Worm (Caenorhabditis elegans) whole organism, young adult: ENCODE results near the gene clec-3.
A peak's percentile ranks its signal among the peaks of the same experiment; 100 is the strongest.

Experiments used
- B0019.2 ChIP-seq: fragments of 200-800 bp; sonication (Bioruptor generic); conservative IDR thresholded peaks from 2 replicates; pipeline ENCODE4 v1.3.6; 2022; ENCODE audit warnings: missing genetic modification reagents, missing genetic modification characterization, missing compliant biosample characterization
- B0261.1 ChIP-seq: sonication (generic microtip); optimal IDR thresholded peaks from 2 replicates; lab custom pipeline; 2016; ENCODE audit warnings: mild to moderate bottlenecking, missing genetic modification characterization, moderate library complexity, missing compliant biosample characterization
- B0336.3 ChIP-seq: fragments of 200-800 bp; sonication (Bioruptor generic); IDR thresholded peaks from 2 replicates; pipeline ENCODE4 v1.3.6; 2022; ENCODE audit warnings: missing genetic modification characterization, missing compliant biosample characterization
- F23B12.7 ChIP-seq: sonication (generic microtip); optimal IDR thresholded peaks from 2 replicates; lab custom pipeline; 2017; ENCODE audit warnings: missing genetic modification characterization, mild to moderate bottlenecking, missing compliant biosample characterization, antibody characterized with exemption, moderate library complexity; ENCODE audit not compliant: insufficient read depth
- F39B2.1 ChIP-seq: fragments of 200-800 bp; sonication (Bioruptor generic); IDR thresholded peaks from 2 replicates; pipeline ENCODE4 v1.3.6; 2022; ENCODE audit warnings: missing genetic modification reagents, missing genetic modification characterization, missing compliant biosample characterization
- F49E8.2 ChIP-seq: sonication (generic microtip); optimal IDR thresholded peaks from 3 replicates; lab custom pipeline; 2017; ENCODE audit warnings: missing genetic modification characterization, mild to moderate bottlenecking, missing compliant biosample characterization, antibody characterized with exemption, moderate library complexity; ENCODE audit not compliant: insufficient read depth
- T26A5.8 ChIP-seq: sonication (generic microtip); optimal IDR thresholded peaks from 2 replicates; lab custom pipeline; 2016; ENCODE audit warnings: missing genetic modification characterization, missing compliant biosample characterization
- Y95B8A.8 ChIP-seq: fragments of 200-800 bp; sonication (Bioruptor generic); IDR thresholded peaks from 2 replicates; pipeline ENCODE4 v1.3.6; 2022; ENCODE audit warnings: missing genetic modification reagents, missing genetic modification characterization, missing compliant biosample characterization
- ama-1 ChIP-seq, 3 experiments: fragments of 150-350 bp in 1 of 3; sonication (generic microtip) in 2 of 3; optimal IDR thresholded peaks; 2 replicates each; lab custom pipeline; 2014 to 2018; ENCODE audit warnings: missing biosample characterization in 2 of 3, missing genetic modification characterization in 2 of 3, missing genetic modification reagents in 2 of 3
- athp-1 ChIP-seq: sonication (generic microtip); optimal IDR thresholded peaks from 2 replicates; lab custom pipeline; 2017; ENCODE audit warnings: mild to moderate bottlenecking, missing genetic modification characterization, missing compliant biosample characterization
- cebp-1 ChIP-seq, 2 experiments: fragments of 200-800 bp in 1 of 2; sonication (Bioruptor generic) in 1 of 2; sonication (generic microtip) in 1 of 2; IDR thresholded peaks in 1 of 2; optimal IDR thresholded peaks in 1 of 2; 2 replicates each; pipeline versions ENCODE4 v1.3.6 to Lab custom; 2017 to 2022; ENCODE audit warnings: missing compliant biosample characterization in 2 of 2, missing genetic modification characterization in 2 of 2, mild to moderate bottlenecking in 1 of 2, missing genetic modification reagents in 1 of 2, moderate library complexity in 1 of 2
- ceh-100 ChIP-seq: fragments of 200-800 bp; sonication (Bioruptor generic); IDR thresholded peaks from 2 replicates; pipeline ENCODE4 v1.3.6; 2022; ENCODE audit warnings: missing genetic modification reagents, missing genetic modification characterization, missing compliant biosample characterization
- ceh-91 ChIP-seq: fragments of 200-800 bp; sonication (Bioruptor generic); IDR thresholded peaks from 2 replicates; pipeline ENCODE4 v1.3.6; 2022; ENCODE audit warnings: missing genetic modification reagents, missing genetic modification characterization, missing compliant biosample characterization
- chd-7 ChIP-seq: sonication (generic microtip); optimal IDR thresholded peaks from 2 replicates; lab custom pipeline; 2016; ENCODE audit warnings: mild to moderate bottlenecking, missing genetic modification characterization, moderate library complexity, missing compliant biosample characterization
- die-1 ChIP-seq: sonication (generic microtip); optimal IDR thresholded peaks from 2 replicates; lab custom pipeline; 2016; ENCODE audit warnings: missing genotype, mild to moderate bottlenecking, missing genetic modification characterization, missing compliant biosample characterization
- egrh-3 ChIP-seq: fragments of 200-800 bp; sonication (Bioruptor generic); IDR thresholded peaks from 2 replicates; pipeline ENCODE4 v1.3.6; 2022; ENCODE audit warnings: missing genetic modification reagents, missing genetic modification characterization, missing compliant biosample characterization
- hmg-1.2 ChIP-seq: fragments of 200-800 bp; sonication (Bioruptor generic); IDR thresholded peaks from 2 replicates; pipeline ENCODE4 v1.3.6; 2022; ENCODE audit warnings: missing genetic modification reagents, missing genetic modification characterization, missing compliant biosample characterization
- hrde-1 ChIP-seq: sonication (generic microtip); optimal IDR thresholded peaks from 2 replicates; lab custom pipeline; 2016; ENCODE audit warnings: missing genetic modification characterization, mild to moderate bottlenecking, missing compliant biosample characterization, moderate library complexity, missing genotype, missing genetic modification reagents, borderline replicate concordance
- let-607 ChIP-seq, 2 experiments: fragments of 200-800 bp in 1 of 2; sonication (Bioruptor generic) in 1 of 2; sonication (generic microtip) in 1 of 2; optimal IDR thresholded peaks; 2 replicates each; lab custom pipeline; 2016 to 2018; ENCODE audit warnings: mild to moderate bottlenecking in 2 of 2, missing compliant biosample characterization in 2 of 2, missing genetic modification characterization in 2 of 2, moderate library complexity in 2 of 2, missing genotype in 1 of 2
- lin-35 ChIP-seq, 3 experiments: fragments of 150-350 bp in 2 of 3; sonication (generic microtip) in 1 of 3; optimal IDR thresholded peaks; 2 replicates each; lab custom pipeline; 2014 to 2018; ENCODE audit warnings: missing biosample characterization in 3 of 3, missing genetic modification characterization in 3 of 3, missing genetic modification reagents in 3 of 3
- lin-40 ChIP-seq: sonication (generic microtip); optimal IDR thresholded peaks from 2 replicates; lab custom pipeline; 2016; ENCODE audit warnings: missing genetic modification characterization, mild to moderate bottlenecking, missing compliant biosample characterization, missing genotype, missing genetic modification reagents
- lin-54 ChIP-seq: fragments of 200-800 bp; sonication (Bioruptor generic); optimal IDR thresholded peaks from 2 replicates; lab custom pipeline; 2018; ENCODE audit warnings: mild to moderate bottlenecking, missing genetic modification characterization, missing compliant biosample characterization
- lir-1 ChIP-seq: fragments of 200-800 bp; sonication (Bioruptor generic); conservative IDR thresholded peaks from 2 replicates; pipeline ENCODE4 v1.3.6; 2022; ENCODE audit warnings: missing genetic modification reagents, missing genetic modification characterization, missing compliant biosample characterization
- madf-6 ChIP-seq: fragments of 200-800 bp; sonication (Bioruptor generic); IDR thresholded peaks from 2 replicates; pipeline ENCODE4 v1.3.6; 2022; ENCODE audit warnings: missing genetic modification reagents, missing genetic modification characterization, missing compliant biosample characterization
- madf-8 ChIP-seq: fragments of 200-800 bp; sonication (Bioruptor generic); conservative IDR thresholded peaks from 2 replicates; pipeline ENCODE4 v1.3.6; 2022; ENCODE audit warnings: missing genetic modification reagents, missing genetic modification characterization, missing compliant biosample characterization
- nfyb-1 ChIP-seq: fragments of 200-800 bp; sonication (Bioruptor generic); IDR thresholded peaks from 2 replicates; pipeline ENCODE4 v1.3.6; 2022; ENCODE audit warnings: missing genetic modification reagents, missing genetic modification characterization, missing compliant biosample characterization
- nhr-80 ChIP-seq: sonication (generic microtip); optimal IDR thresholded peaks from 2 replicates; lab custom pipeline; 2016; ENCODE audit warnings: missing genetic modification characterization, missing compliant biosample characterization
- nhr-90 ChIP-seq: sonication (generic microtip); optimal IDR thresholded peaks from 2 replicates; lab custom pipeline; 2016; ENCODE audit warnings: missing genotype, mild to moderate bottlenecking, missing genetic modification characterization, missing compliant biosample characterization
- rcor-1 ChIP-seq: fragments of 200-800 bp; sonication (Bioruptor generic); IDR thresholded peaks from 2 replicates; pipeline ENCODE4 v1.3.6; 2022; ENCODE audit warnings: missing genetic modification reagents, missing genetic modification characterization, missing compliant biosample characterization
- rpc-1 ChIP-seq, 2 experiments: fragments of 150-350 bp in 1 of 2; sonication (generic microtip) in 1 of 2; optimal IDR thresholded peaks; 2 replicates each; lab custom pipeline; 2014 to 2018; ENCODE audit warnings: missing biosample characterization in 1 of 2, missing genetic modification characterization in 1 of 2, missing genetic modification reagents in 1 of 2, missing genotype in 1 of 2
- snpc-1.3 ChIP-seq: sonication (generic microtip); optimal IDR thresholded peaks from 2 replicates; lab custom pipeline; 2017; ENCODE audit warnings: missing genetic modification characterization, mild to moderate bottlenecking, missing compliant biosample characterization, antibody characterized with exemption, moderate library complexity, missing genotype, missing genetic modification reagents; ENCODE audit not compliant: insufficient read depth
- snpc-3.4 ChIP-seq: sonication (generic microtip); optimal IDR thresholded peaks from 2 replicates; lab custom pipeline; 2017; ENCODE audit warnings: missing genetic modification characterization, mild to moderate bottlenecking, missing compliant biosample characterization, antibody characterized with exemption, moderate library complexity, missing genotype, missing genetic modification reagents
- tbp1 ChIP-seq: fragments of 200-800 bp; sonication (Bioruptor generic); optimal IDR thresholded peaks from 2 replicates; lab custom pipeline; 2018; ENCODE audit warnings: mild to moderate bottlenecking, missing genetic modification characterization, missing compliant biosample characterization
- tlf-1 ChIP-seq: fragments of 200-800 bp; sonication (Bioruptor generic); optimal IDR thresholded peaks from 2 replicates; lab custom pipeline; 2018; ENCODE audit warnings: mild to moderate bottlenecking, missing genetic modification characterization, missing compliant biosample characterization
- unc-130 ChIP-seq: sonication (generic microtip); optimal IDR thresholded peaks from 2 replicates; lab custom pipeline; 2016; ENCODE audit warnings: missing genetic modification reagents, missing genetic modification characterization, missing compliant biosample characterization
- xnd-1 ChIP-seq: sonication (generic microtip); optimal IDR thresholded peaks from 2 replicates; lab custom pipeline; 2016; ENCODE audit warnings: missing genotype, missing genetic modification reagents, missing genetic modification characterization, missing compliant biosample characterization
- ztf-18 ChIP-seq: sonication (generic microtip); optimal IDR thresholded peaks from 2 replicates; lab custom pipeline; 2016; ENCODE audit warnings: missing genotype, mild to moderate bottlenecking, missing genetic modification characterization, missing compliant biosample characterization
- ztf-28 ChIP-seq: fragments of 200-800 bp; sonication (Bioruptor generic); IDR thresholded peaks from 2 replicates; pipeline ENCODE4 v1.3.6; 2022; ENCODE audit warnings: missing genetic modification reagents, missing genetic modification characterization, missing compliant biosample characterization
- ztf-6 ChIP-seq: fragments of 200-800 bp; sonication (Bioruptor generic); IDR thresholded peaks from 2 replicates; pipeline ENCODE4 v1.3.6; 2022; ENCODE audit warnings: missing genetic modification reagents, missing genetic modification characterization, missing compliant biosample characterization

Gene clec-3

ce11 chrII:3062222-3062621 is 42.5 kb upstream of the clec-3 start (continued):
- TF ChIP-seq tlf-1 (no peak), chd-7 (tag; lab: Kevin White, UChicago) (no peak), B0336.3 (GFP tag; lab: Robert Waterston, UW) (peak; percentile 45; the same call in 1 of the 2 replicates), let-607 (tag; optimal IDR thresholded peaks at IDR 0.05; lab: Kevin White, UChicago) (peak; percentile 2 to 5), F23B12.7 (peak; percentile 70), snpc-1.3 (peak; percentile 56), unc-130 (GFP tag; lab: Kevin White, UChicago) (peak; percentile 65), nhr-80 (tag; lab: Kevin White, UChicago) (peak; percentile 12), ama-1 (optimal IDR thresholded peaks at IDR 0.05; lab: Kevin White, UChicago) (no peak), ama-1 (GFP tag; optimal IDR thresholded peaks at IDR 0.05; lab: Kevin White, UChicago) (peak in 1 of 2 experiments; percentile 38), ceh-100 (GFP tag; lab: Robert Waterston, UW) (peak; percentile 53; the same call in 1 of the 2 replicates), lin-35 (GFP tag; optimal IDR thresholded peaks at IDR 0.05; lab: Kevin White, UChicago) (peak in 1 of 3 experiments; percentile 28), egrh-3 (GFP tag; lab: Robert Waterston, UW) (0 out of 2 replicates have a peak, but pooled peaks have one; percentile 5), tbp1 (GFP tag; lab: Kevin White, UChicago) (peak; percentile 95), lin-54 (peak; percentile 51), ztf-18 (tag; lab: Kevin White, UChicago) (peak; percentile 52), rcor-1 (GFP tag; lab: Robert Waterston, UW) (peak; percentile 56; the same call in 1 of the 2 replicates), die-1 (peak; percentile 8), athp-1 (no peak), ceh-91 (GFP tag; lab: Robert Waterston, UW) (no peak), ztf-28 (GFP tag; lab: Robert Waterston, UW) (0 out of 2 replicates have a peak, but pooled peaks have one; percentile 48), T26A5.8 (tag; lab: Kevin White, UChicago) (no peak), lin-40 (tag; lab: Kevin White, UChicago) (peak; percentile 48), F49E8.2 (tag; lab: Kevin White, UChicago) (peak; percentile 18), cebp-1 (GFP tag; IDR thresholded peaks at IDR 0.05; lab: Robert Waterston, UW) (0 out of 2 replicates have a peak, but pooled peaks have one; percentile 12), cebp-1 (tag; optimal IDR thresholded peaks at IDR 0.05; lab: Kevin White, UChicago) (peak; percentile 58), lir-1 (GFP tag; lab: Robert Waterston, UW) (no peak), xnd-1 (tag; lab: Kevin White, UChicago) (peak; percentile 11), Y95B8A.8 (GFP tag; lab: Robert Waterston, UW) (peak; percentile 74; the same call in 1 of the 2 replicates), nhr-90 (tag; lab: Kevin White, UChicago) (peak; percentile 69), F39B2.1 (no peak), snpc-3.4 (tag; lab: Kevin White, UChicago) (peak; percentile 34), madf-8 (GFP tag; lab: Robert Waterston, UW) (peak; percentile 42), madf-6 (GFP tag; lab: Robert Waterston, UW) (peak; percentile 73), ztf-6 (GFP tag; lab: Robert Waterston, UW) (0 out of 2 replicates have a peak, but pooled peaks have one; percentile 21), hmg-1.2 (peak; percentile 79), rpc-1 (optimal IDR thresholded peaks at IDR 0.05; lab: Kevin White, UChicago) (peak; percentile 82), rpc-1 (tag; optimal IDR thresholded peaks at IDR 0.05; lab: Kevin White, UChicago) (peak; percentile 84), B0261.1 (tag; lab: Kevin White, UChicago) (peak; percentile 94), hrde-1 (tag; lab: Kevin White, UChicago) (peak; percentile 66), nfyb-1 (GFP tag; lab: Robert Waterston, UW) (peak; percentile 88), B0019.2 (GFP tag; lab: Robert Waterston, UW) (no peak)
